Worm (Caenorhabditis elegans): ENCODE results near the gene F43C11.3.
A peak's percentile ranks its signal among the peaks of the same experiment; 100 is the strongest.

F43C11.3 gene

ce11 chrII:2359965-2360364 lies 6.9 kb downstream of the F43C11.3 start, which contains the start of gene F43C11.16:
F43C11.16 (minus strand) TSS chrII:2360065.
- TF ChIP-seq mxl-2 (GFP tag; conservative IDR thresholded peaks at IDR 0.05) = no peak
- no peak for TF ChIP-seq nhr-28 (tag; optimal IDR thresholded peaks at IDR 0.05)
- no peak for TF ChIP-seq fos-1 (tag; optimal IDR thresholded peaks at IDR 0.05)
- TF ChIP-seq attf-4 (tag; optimal IDR thresholded peaks at IDR 0.05) = no peak
- TF ChIP-seq lin-1 (GFP tag; IDR thresholded peaks at IDR 0.05) = no peak
- no peak for TF ChIP-seq cey-2 (tag; optimal IDR thresholded peaks at IDR 0.05; ENCODE audit: borderline replicate concordance, insufficient read depth)
- TF ChIP-seq F37D6.2 (tag; optimal IDR thresholded peaks at IDR 0.05) = no peak
- TF ChIP-seq nhr-48 (tag; optimal IDR thresholded peaks at IDR 0.05) = no peak
- no peak for TF ChIP-seq daf-12 (tag; optimal IDR thresholded peaks at IDR 0.05)
- no peak for TF ChIP-seq jun-1 (tag; optimal IDR thresholded peaks at IDR 0.05)

ce11 chrII:2363673-2364072 lies 10.6 kb downstream of the F43C11.3 start, which contains the start of gene F43C11.11:
F43C11.11 (minus strand) TSS chrII:2363773.
- TF ChIP-seq nhr-42 (GFP tag; IDR thresholded peaks at IDR 0.05) (no peak), F26F4.8 (GFP tag; conservative IDR thresholded peaks at IDR 0.05) (no peak), hmg-1.1 (GFP tag; IDR thresholded peaks at IDR 0.05) (no peak), T26A8.4 (GFP tag; IDR thresholded peaks at IDR 0.05) (no peak), ces-1 (GFP tag; optimal IDR thresholded peaks at IDR 0.05) (no peak), mes-2 (tag; optimal IDR thresholded peaks at IDR 0.05; ENCODE audit: poor library complexity, severe bottlenecking) (no peak), Y105C5A.15 (GFP tag; IDR thresholded peaks at IDR 0.05) (no peak), saeg-2 (GFP tag; IDR thresholded peaks at IDR 0.05) (no peak), ztf-7 (tag; optimal IDR thresholded peaks at IDR 0.05) (no peak)

ce11 chrII:2366623-2367365 lies 13.7 kb downstream of the F43C11.3 start, which contains the start of the genes F43C11.12 and F16G10.5:
F43C11.12 (minus strand) TSS chrII:2366723.
F16G10.5 (plus strand) TSS chrII:2367315.
- no peak for TF ChIP-seq daf-19 (GFP tag; conservative IDR thresholded peaks at IDR 0.05)
- TF ChIP-seq unc-62 (GFP tag; optimal IDR thresholded peaks at IDR 0.05 in 1 of 2) = peak in 1 of 2 experiments; percentile 32
- no peak for TF ChIP-seq unc-62 (tag; optimal IDR thresholded peaks at IDR 0.05)

- TF ChIP-seq set-16 (GFP tag; IDR thresholded peaks at IDR 0.05) (no peak), nhr-48 (tag; optimal IDR thresholded peaks at IDR 0.05) (no peak), jun-1 (tag; optimal IDR thresholded peaks at IDR 0.05) (no peak), aha-1 (tag) (peak; percentile 6), tag-97 (GFP tag; IDR thresholded peaks at IDR 0.05) (no peak)
Measured at ce11 chrII:2368956-2369355, 15.8 kb downstream of the F43C11.3 start, which contains the start of gene hpo-25. hpo-25 (plus strand) TSS chrII:2369256.

ce11 chrII:2372090-2372489 lies 19.0 kb downstream of the F43C11.3 start, which contains the start of gene F16G10.3:
F16G10.3 (plus strand) TSS chrII:2372390.
- TF ChIP-seq skn-1 (tag; optimal IDR thresholded peaks at IDR 0.05) (no peak), aha-1 (tag) (peak; percentile 66)

- no peak for TF ChIP-seq lir-3 (tag; optimal IDR thresholded peaks at IDR 0.05)
- peak in 1 of 2 experiments; percentile 79 for TF ChIP-seq unc-62 (GFP tag; optimal IDR thresholded peaks at IDR 0.05 in 1 of 2)
- no peak for TF ChIP-seq unc-62 (tag; optimal IDR thresholded peaks at IDR 0.05)
- no peak for TF ChIP-seq lim-7 (GFP tag; IDR thresholded peaks at IDR 0.05)
Measured at ce11 chrII:2374973-2375372, 21.9 kb downstream of the F43C11.3 start, which contains the start of gene F16G10.2. F16G10.2 (plus strand) TSS chrII:2375273.

ce11 chrII:2377751-2378150 lies 24.6 kb downstream of the F43C11.3 start, which contains the start of gene F16G10.6:
F16G10.6 (minus strand) TSS chrII:2377851.
- TF ChIP-seq unc-62 (GFP tag; optimal IDR thresholded peaks at IDR 0.05 in 1 of 2) = peak in 1 of 2 experiments; percentile 1
- no peak for TF ChIP-seq unc-62 (tag; optimal IDR thresholded peaks at IDR 0.05)
- TF ChIP-seq daf-8 (GFP tag; IDR thresholded peaks at IDR 0.05) = no peak

Data from whole organism, L4 larva.